Fruit fly (Drosophila melanogaster): Measurements from ENCODE around the gene Obp69a.

dm6 chr3L:12392068-12392467 is 3.9 kb upstream of the Obp69a start:
- TF ChIP-seq chif (GFP tag; optimal IDR thresholded peaks at IDR 0.05) (no peak), Ptx1 (GFP tag; IDR thresholded peaks at IDR 0.05) (no peak), ap (GFP tag; IDR thresholded peaks at IDR 0.05) (no peak), mam (GFP tag; optimal IDR thresholded peaks at IDR 0.05) (no peak), BEAF-32 (GFP tag; optimal IDR thresholded peaks at IDR 0.05) (no peak), nom (GFP tag; optimal IDR thresholded peaks at IDR 0.05) (no peak), ash1 (GFP tag; optimal IDR thresholded peaks at IDR 0.05) (no peak)
